Comparison of ENCODE assay signal across 1 fruit fly cellular context in genomic region chr3R:16948667-16949066, dm6.
A peak's percentile ranks its signal among the peaks of the same experiment; 100 is the strongest.
TF ChIP-seq lines count a peak whose summit lies in the region.

No protein-coding gene starts in this region.

TF ChIP-seq in whole organism, embryonic, 481 proteins besides CTCF, POLR2A, EP300 and RAD21 (continued from another document):
- no peak for TF ChIP-seq lov (optimal IDR thresholded peaks at IDR 0.05; lab: Kevin White, UChicago)
- TF ChIP-seq lov (GFP tag; IDR thresholded peaks at IDR 0.05; lab: Robert Waterston, UW) = 0 out of 3 replicates have a peak, but pooled peaks have one; percentile 26
- peak; percentile 47 for TF ChIP-seq CG32532 (GFP tag; IDR thresholded peaks at IDR 0.05; lab: Robert Waterston, UW)
- no peak for TF ChIP-seq CG13296 (GFP tag; optimal IDR thresholded peaks at IDR 0.05; lab: Kevin White, UChicago)
- TF ChIP-seq H2.0 (GFP tag; IDR thresholded peaks at IDR 0.05; lab: Robert Waterston, UW) = 0 out of 2 replicates have a peak, but pooled peaks have one; percentile 4
- peak; percentile 15 for TF ChIP-seq CG9609 (GFP tag; optimal IDR thresholded peaks at IDR 0.05; lab: Kevin White, UChicago)
- peak; percentile 93 for TF ChIP-seq Nf-YB (GFP tag; optimal IDR thresholded peaks at IDR 0.05; lab: Kevin White, UChicago)
- 0 out of 3 replicates have a peak, but pooled peaks have one; percentile 33 for TF ChIP-seq H15 (GFP tag; IDR thresholded peaks at IDR 0.05; lab: Robert Waterston, UW)
- peak; percentile 20; the same call in 1 of the 2 replicates for TF ChIP-seq amos (GFP tag; IDR thresholded peaks at IDR 0.05; lab: Robert Waterston, UW; ENCODE audit: partially characterized antibody)
- TF ChIP-seq CG8944 (GFP tag; optimal IDR thresholded peaks at IDR 0.05; lab: Kevin White, UChicago) = peak; percentile 8
- no peak for TF ChIP-seq Bdp1 (GFP tag; optimal IDR thresholded peaks at IDR 0.05; lab: Kevin White, UChicago)
- TF ChIP-seq CG7556 (GFP tag; optimal IDR thresholded peaks at IDR 0.05; lab: Kevin White, UChicago) = no peak
- TF ChIP-seq CG13624 (GFP tag; optimal IDR thresholded peaks at IDR 0.05; lab: Kevin White, UChicago) = peak; percentile 47
- 0 out of 3 replicates have a peak, but pooled peaks have one; percentile 28 for TF ChIP-seq knrl (GFP tag; IDR thresholded peaks at IDR 0.05; lab: Robert Waterston, UW; ENCODE audit: partially characterized antibody)
- peak; percentile 51 for TF ChIP-seq pb (GFP tag; optimal IDR thresholded peaks at IDR 0.05; lab: Kevin White, UChicago)
- TF ChIP-seq zf30C (GFP tag; optimal IDR thresholded peaks at IDR 0.05; lab: Kevin White, UChicago) = peak; percentile 91
- TF ChIP-seq HLH3B (GFP tag; IDR thresholded peaks at IDR 0.05; lab: Robert Waterston, UW) = 0 out of 2 replicates have a peak, but pooled peaks have one; percentile 19
- no peak for TF ChIP-seq tx (GFP tag; optimal IDR thresholded peaks at IDR 0.05; lab: Kevin White, UChicago)
- TF ChIP-seq gcm (GFP tag; optimal IDR thresholded peaks at IDR 0.05; lab: Kevin White, UChicago) = peak; percentile 23
- TF ChIP-seq CG10366 (GFP tag; IDR thresholded peaks at IDR 0.05; lab: Robert Waterston, UW) = peak; percentile 47
- TF ChIP-seq pho (GFP tag; optimal IDR thresholded peaks at IDR 0.05; lab: Kevin White, UChicago) = peak; percentile 41
- TF ChIP-seq bcd (GFP tag; optimal IDR thresholded peaks at IDR 0.05; lab: Kevin White, UChicago) = no peak
- no peak for TF ChIP-seq da (GFP tag; optimal IDR thresholded peaks at IDR 0.05; lab: Kevin White, UChicago)
- TF ChIP-seq CG16863 (GFP tag; optimal IDR thresholded peaks at IDR 0.05; lab: Kevin White, UChicago) = peak; percentile 25
- 0 out of 3 replicates have a peak, but pooled peaks have one; percentile 26 for TF ChIP-seq CG11695 (GFP tag; IDR thresholded peaks at IDR 0.05; lab: Robert Waterston, UW)
- TF ChIP-seq Fer3 (tag; optimal IDR thresholded peaks at IDR 0.05; lab: Kevin White, UChicago) = no peak
- TF ChIP-seq bowl (GFP tag; IDR thresholded peaks at IDR 0.05; lab: Robert Waterston, UW) = no peak
- TF ChIP-seq Gug (GFP tag; IDR thresholded peaks at IDR 0.05; lab: Robert Waterston, UW) = 0 out of 4 replicates have a peak, but pooled peaks have one; percentile 18
- peak; percentile 68 for TF ChIP-seq cg (GFP tag; optimal IDR thresholded peaks at IDR 0.05; lab: Kevin White, UChicago)
- no peak for TF ChIP-seq CkIIα-i1 (GFP tag; IDR thresholded peaks at IDR 0.05; lab: Robert Waterston, UW)
- TF ChIP-seq CG14050 (GFP tag; IDR thresholded peaks at IDR 0.05; lab: Robert Waterston, UW) = no peak
- peak; percentile 25 for TF ChIP-seq pum (GFP tag; optimal IDR thresholded peaks at IDR 0.05; lab: Kevin White, UChicago)
- TF ChIP-seq Ada2b (GFP tag; IDR thresholded peaks at IDR 0.05; lab: Robert Waterston, UW) = 0 out of 2 replicates have a peak, but pooled peaks have one; percentile 30
- TF ChIP-seq trem (tag; optimal IDR thresholded peaks at IDR 0.05; lab: Kevin White, UChicago) = peak; percentile 45
- peak; percentile 69 for TF ChIP-seq Nf-YA (GFP tag; IDR thresholded peaks at IDR 0.05; lab: Robert Waterston, UW)
- peak; percentile 48 for TF ChIP-seq tna (GFP tag; IDR thresholded peaks at IDR 0.05; lab: Robert Waterston, UW; ENCODE audit: partially characterized antibody)
- TF ChIP-seq Antp (GFP tag; optimal IDR thresholded peaks at IDR 0.05; lab: Kevin White, UChicago) = peak; percentile 2
- TF ChIP-seq PHDP (tag; optimal IDR thresholded peaks at IDR 0.05; lab: Kevin White, UChicago) = no peak
- no peak for TF ChIP-seq CG15073 (GFP tag; optimal IDR thresholded peaks at IDR 0.05; lab: Kevin White, UChicago)
- TF ChIP-seq CG8089 (GFP tag; optimal IDR thresholded peaks at IDR 0.05; lab: Kevin White, UChicago) = peak; percentile 8
- no peak for TF ChIP-seq pan (optimal IDR thresholded peaks at IDR 0.05; lab: Kevin White, UChicago)
- TF ChIP-seq pan (GFP tag; optimal IDR thresholded peaks at IDR 0.05 in 1 of 2, IDR thresholded peaks at IDR 0.05 in 1 of 2) = peak in 1 of 2 experiments; percentile 64
- TF ChIP-seq Stat92E (GFP tag; optimal IDR thresholded peaks at IDR 0.05; lab: Kevin White, UChicago) = no peak
- TF ChIP-seq CG32767 (GFP tag; IDR thresholded peaks at IDR 0.05; lab: Robert Waterston, UW) = peak; percentile 65; the same call in 1 of the 2 replicates
- TF ChIP-seq CG11456 (GFP tag; IDR thresholded peaks at IDR 0.05; lab: Robert Waterston, UW) = peak; percentile 65; the same call in 1 of the 3 replicates
- peak; percentile 76 for TF ChIP-seq vvl (GFP tag; IDR thresholded peaks at IDR 0.05; lab: Robert Waterston, UW)
- TF ChIP-seq CG15696 (tag; optimal IDR thresholded peaks at IDR 0.05; lab: Kevin White, UChicago) = no peak
- peak; percentile 62; the same call in 1 of the 3 replicates for TF ChIP-seq CG6791 (GFP tag; IDR thresholded peaks at IDR 0.05; lab: Robert Waterston, UW; ENCODE audit: partially characterized antibody)
- peak; percentile 25 for TF ChIP-seq CG4424 (GFP tag; optimal IDR thresholded peaks at IDR 0.05; lab: Kevin White, UChicago)
- peak; percentile 1 for TF ChIP-seq CG2116 (GFP tag; optimal IDR thresholded peaks at IDR 0.05; lab: Kevin White, UChicago)
- TF ChIP-seq gem (tag; optimal IDR thresholded peaks at IDR 0.05; lab: Kevin White, UChicago) = peak; percentile 13
- peak; percentile 48 for TF ChIP-seq Ptx1 (GFP tag; IDR thresholded peaks at IDR 0.05; lab: Robert Waterston, UW)
- TF ChIP-seq org-1 (GFP tag; optimal IDR thresholded peaks at IDR 0.05; lab: Kevin White, UChicago) = no peak
- TF ChIP-seq CG7357 (GFP tag; IDR thresholded peaks at IDR 0.05; lab: Robert Waterston, UW) = 0 out of 3 replicates have a peak, but pooled peaks have one; percentile 18
- TF ChIP-seq Ets97D (GFP tag; optimal IDR thresholded peaks at IDR 0.05; lab: Kevin White, UChicago) = peak; percentile 1
- TF ChIP-seq zen (tag; optimal IDR thresholded peaks at IDR 0.05; lab: Kevin White, UChicago) = peak; percentile 74
- peak; percentile 39; the same call in 1 of the 2 replicates for TF ChIP-seq crol (GFP tag; IDR thresholded peaks at IDR 0.05; lab: Robert Waterston, UW)
- TF ChIP-seq bbx (GFP tag; IDR thresholded peaks at IDR 0.05; lab: Robert Waterston, UW; ENCODE audit: partially characterized antibody) = peak; percentile 54; the same call in 1 of the 2 replicates
- TF ChIP-seq Hr39 (optimal IDR thresholded peaks at IDR 0.05; lab: Kevin White, UChicago) = no peak
- no peak for TF ChIP-seq CG17186 (GFP tag; optimal IDR thresholded peaks at IDR 0.05; lab: Kevin White, UChicago)
- TF ChIP-seq Xrp1 (GFP tag; IDR thresholded peaks at IDR 0.05; lab: Robert Waterston, UW) = peak; percentile 32; the same call in 1 of the 2 replicates
- TF ChIP-seq ara (GFP tag; IDR thresholded peaks at IDR 0.05; lab: Robert Waterston, UW) = peak; percentile 67; the same call in 1 of the 2 replicates
- TF ChIP-seq Nf-YC (tag; optimal IDR thresholded peaks at IDR 0.05; lab: Kevin White, UChicago) = peak; percentile 96
- 0 out of 2 replicates have a peak, but pooled peaks have one; percentile 24 for TF ChIP-seq CG6272 (GFP tag; IDR thresholded peaks at IDR 0.05; lab: Robert Waterston, UW)
- TF ChIP-seq CG1832 (GFP tag; optimal IDR thresholded peaks at IDR 0.05; lab: Kevin White, UChicago) = peak; percentile 99
- peak; percentile 95 for TF ChIP-seq CG8478 (optimal IDR thresholded peaks at IDR 0.05; lab: Kevin White, UChicago)
- peak; percentile 57 for TF ChIP-seq cad (GFP tag; optimal IDR thresholded peaks at IDR 0.05; lab: Kevin White, UChicago)
- TF ChIP-seq Chrac-16 (GFP tag; optimal IDR thresholded peaks at IDR 0.05; lab: Kevin White, UChicago) = peak; percentile 10
- peak; percentile 59; the same call in 1 of the 3 replicates for TF ChIP-seq z (GFP tag; IDR thresholded peaks at IDR 0.05; lab: Robert Waterston, UW)
- TF ChIP-seq chinmo (GFP tag; IDR thresholded peaks at IDR 0.05; lab: Robert Waterston, UW; ENCODE audit: partially characterized antibody) = peak; percentile 70; the same call in 2 of the 4 replicates
- TF ChIP-seq CG15479 (GFP tag; optimal IDR thresholded peaks at IDR 0.05; lab: Kevin White, UChicago) = peak; percentile 46
- TF ChIP-seq Trl (optimal IDR thresholded peaks at IDR 0.05; lab: Kevin White, UChicago) = peak in 1 of 2 experiments; percentile 5
- no peak for TF ChIP-seq Trl (GFP tag; optimal IDR thresholded peaks at IDR 0.05; lab: Kevin White, UChicago)
- TF ChIP-seq esg (GFP tag; conservative IDR thresholded peaks at IDR 0.05; lab: Robert Waterston, UW) = 0 out of 2 replicates have a peak, but pooled peaks have one; percentile 12
- TF ChIP-seq Med (GFP tag; lab: Kevin White, UChicago) = peak; percentile 94
- no peak for TF ChIP-seq Mrtf (GFP tag; IDR thresholded peaks at IDR 0.05; lab: Robert Waterston, UW)
- TF ChIP-seq jumu (GFP tag; optimal IDR thresholded peaks at IDR 0.05; lab: Kevin White, UChicago) = peak; percentile 32
- TF ChIP-seq tgo (GFP tag; IDR thresholded peaks at IDR 0.05; lab: Robert Waterston, UW) = peak; percentile 31; the same call in 1 of the 3 replicates
- no peak for TF ChIP-seq Gsc (GFP tag; IDR thresholded peaks at IDR 0.05; lab: Robert Waterston, UW)
- TF ChIP-seq CG30431 (GFP tag; optimal IDR thresholded peaks at IDR 0.05; lab: Kevin White, UChicago) = no peak
- no peak for TF ChIP-seq Meics (GFP tag; optimal IDR thresholded peaks at IDR 0.05; lab: Kevin White, UChicago)
- peak; percentile 32; the same call in 1 of the 3 replicates for TF ChIP-seq B-H1 (GFP tag; IDR thresholded peaks at IDR 0.05; lab: Robert Waterston, UW)
- no peak for TF ChIP-seq bsh (GFP tag; optimal IDR thresholded peaks at IDR 0.05; lab: Kevin White, UChicago)
- peak; percentile 65 for TF ChIP-seq Abd-B (GFP tag; optimal IDR thresholded peaks at IDR 0.05; lab: Kevin White, UChicago)
- TF ChIP-seq kni (GFP tag; optimal IDR thresholded peaks at IDR 0.05; lab: Kevin White, UChicago) = peak; percentile 54
- peak; percentile 42; the same call in 1 of the 2 replicates for TF ChIP-seq CG13287 (GFP tag; IDR thresholded peaks at IDR 0.05; lab: Robert Waterston, UW; ENCODE audit: partially characterized antibody)
- no peak for TF ChIP-seq Fer1 (GFP tag; optimal IDR thresholded peaks at IDR 0.05; lab: Kevin White, UChicago)
- TF ChIP-seq CG34224 (GFP tag; IDR thresholded peaks at IDR 0.05; lab: Robert Waterston, UW; ENCODE audit: partially characterized antibody) = 0 out of 3 replicates have a peak, but pooled peaks have one; percentile 13
- TF ChIP-seq nmo (GFP tag; optimal IDR thresholded peaks at IDR 0.05; lab: Kevin White, UChicago) = peak; percentile 59
- TF ChIP-seq Sox100B (GFP tag; optimal IDR thresholded peaks at IDR 0.05; lab: Kevin White, UChicago) = no peak
